Fruit fly (Drosophila melanogaster) whole organism, embryonic: ENCODE data around the gene kibra.

Experiments
- CG10209 ChIP-seq: fragments of 200-800 bp; sonication (Bioruptor generic); optimal IDR thresholded peaks from 3 replicates; lab custom pipeline; 2017; ENCODE audit warnings: missing biosample characterization, mild to moderate bottlenecking, missing genetic modification characterization, missing genetic modification reagents
- CG12391 ChIP-seq: fragments of 200-800 bp; sonication (Bioruptor generic); optimal IDR thresholded peaks from 3 replicates; lab custom pipeline; 2018; ENCODE audit warnings: missing biosample characterization, mild to moderate bottlenecking, missing genetic modification characterization, moderate library complexity
- CG12659 ChIP-seq: fragments of 200-800 bp; sonication (Bioruptor generic); optimal IDR thresholded peaks from 3 replicates; lab custom pipeline; 2017; ENCODE audit warnings: mild to moderate bottlenecking, missing biosample characterization, missing genetic modification reagents, missing genetic modification characterization
- CG13296 ChIP-seq: fragments of 200-800 bp; sonication (Bioruptor generic); optimal IDR thresholded peaks from 3 replicates; lab custom pipeline; 2018; ENCODE audit warnings: missing biosample characterization, mild to moderate bottlenecking, missing genetic modification characterization
- CG14667 ChIP-seq: fragments of 200-800 bp; sonication (Bioruptor generic); IDR thresholded peaks from 2 replicates; pipeline ENCODE4 v1.3.6; 2022; ENCODE audit warnings: missing biosample characterization, missing genetic modification characterization
- CG14860 ChIP-seq: fragments of 200-800 bp; sonication (Bioruptor generic); IDR thresholded peaks from 3 replicates; pipeline ENCODE4 v1.3.6; 2022; ENCODE audit warnings: missing biosample characterization, missing genetic modification characterization; ENCODE audit not compliant: partially characterized antibody
- CG15696 ChIP-seq: fragments of 200-800 bp; sonication (Bioruptor generic); optimal IDR thresholded peaks from 2 replicates; lab custom pipeline; 2019; ENCODE audit warnings: missing biosample characterization, mild to moderate bottlenecking, missing genetic modification characterization, moderate library complexity
- CG16813 ChIP-seq: fragments of 200-800 bp; sonication (Bioruptor generic); IDR thresholded peaks from 3 replicates; pipeline ENCODE4 v1.3.6; 2022; ENCODE audit warnings: missing biosample characterization, missing genetic modification characterization; ENCODE audit not compliant: partially characterized antibody
- CG17361 ChIP-seq: fragments of 200-800 bp; sonication (Bioruptor generic); IDR thresholded peaks from 3 replicates; pipeline ENCODE4 v1.3.6; 2022; ENCODE audit warnings: missing biosample characterization, missing genetic modification characterization
- CG1832 ChIP-seq: fragments of 200-800 bp; sonication (Bioruptor generic); optimal IDR thresholded peaks from 2 replicates; lab custom pipeline; 2017; ENCODE audit warnings: missing biosample characterization, mild to moderate bottlenecking, missing genetic modification characterization, inconsistent platforms
- CG31388 ChIP-seq: fragments of 200-800 bp; sonication (Bioruptor generic); optimal IDR thresholded peaks from 2 replicates; lab custom pipeline; 2016; ENCODE audit warnings: missing biosample characterization, missing genetic modification characterization
- CG31441 ChIP-seq: fragments of 200-800 bp; sonication (Bioruptor generic); IDR thresholded peaks from 2 replicates; pipeline ENCODE4 v1.3.6; 2022; ENCODE audit warnings: missing biosample characterization, missing genetic modification characterization
- CG34224 ChIP-seq: fragments of 200-800 bp; sonication (Bioruptor generic); IDR thresholded peaks from 3 replicates; pipeline ENCODE4 v1.3.6; 2022; ENCODE audit warnings: missing biosample characterization, missing genetic modification characterization; ENCODE audit not compliant: partially characterized antibody
- Chrac-16 ChIP-seq: fragments of 200-800 bp; sonication (Bioruptor generic); optimal IDR thresholded peaks from 3 replicates; lab custom pipeline; 2016; ENCODE audit warnings: missing biosample characterization, missing genetic modification characterization
- CrebB ChIP-seq: fragments of 200-800 bp; sonication (Bioruptor generic); optimal IDR thresholded peaks from 3 replicates; lab custom pipeline; 2018; ENCODE audit warnings: missing biosample characterization, mild to moderate bottlenecking, missing genetic modification characterization
- D19A ChIP-seq: fragments of 200-800 bp; optimal IDR thresholded peaks from 3 replicates; lab custom pipeline; 2019; ENCODE audit warnings: missing biosample characterization, mild to moderate bottlenecking, missing genetic modification characterization, moderate library complexity
- HLH4C ChIP-seq: fragments of 200-800 bp; sonication (Bioruptor generic); IDR thresholded peaks from 3 replicates; pipeline ENCODE4 v1.3.6; 2022; ENCODE audit warnings: missing biosample characterization, missing genetic modification characterization; ENCODE audit not compliant: partially characterized antibody
- Hr51 ChIP-seq, 2 experiments: fragments of 200-800 bp; sonication (Bioruptor generic); optimal IDR thresholded peaks; 2 replicates in 1 of 2; 3 replicates in 1 of 2; lab custom pipeline; 2016 to 2018; ENCODE audit warnings: missing biosample characterization in 2 of 2, missing genetic modification characterization in 2 of 2, mild to moderate bottlenecking in 1 of 2, moderate library complexity in 1 of 2
- MTF-1 ChIP-seq: fragments of 200-800 bp; sonication (Bioruptor generic); optimal IDR thresholded peaks from 2 replicates; lab custom pipeline; 2018; ENCODE audit warnings: missing biosample characterization, mild to moderate bottlenecking, missing genetic modification characterization, borderline replicate concordance
- Oli ChIP-seq: fragments of 200-800 bp; sonication (Bioruptor generic); optimal IDR thresholded peaks from 2 replicates; lab custom pipeline; 2018; ENCODE audit warnings: missing biosample characterization, mild to moderate bottlenecking, missing genetic modification characterization, moderate library complexity
- Optix ChIP-seq: fragments of 200-800 bp; sonication (Bioruptor generic); IDR thresholded peaks from 3 replicates; pipeline ENCODE4 v1.3.6; 2022; ENCODE audit warnings: missing biosample characterization, missing genetic modification characterization
- PHDP ChIP-seq: fragments of 200-800 bp; sonication (Bioruptor generic); optimal IDR thresholded peaks from 3 replicates; lab custom pipeline; 2018; ENCODE audit warnings: missing biosample characterization, mild to moderate bottlenecking, missing genetic modification characterization, moderate library complexity
- Rfx ChIP-seq: fragments of 200-800 bp; sonication (Bioruptor generic); IDR thresholded peaks from 2 replicates; pipeline ENCODE4 v1.3.6; 2022; ENCODE audit warnings: missing biosample characterization, missing genetic modification characterization
- Spps ChIP-seq: fragments of 200-800 bp; sonication (Bioruptor generic); optimal IDR thresholded peaks from 2 replicates; lab custom pipeline; 2018; ENCODE audit warnings: missing biosample characterization, mild to moderate bottlenecking, missing genetic modification characterization
- Sry-β ChIP-seq: fragments of 200-800 bp; sonication (Bioruptor generic); optimal IDR thresholded peaks from 2 replicates; lab custom pipeline; 2018; ENCODE audit warnings: missing biosample characterization, mild to moderate bottlenecking, missing genetic modification characterization, moderate library complexity
- Ssrp ChIP-seq: fragments of 200-800 bp; sonication (Bioruptor generic); optimal IDR thresholded peaks from 2 replicates; lab custom pipeline; 2018; ENCODE audit warnings: missing biosample characterization, mild to moderate bottlenecking, missing genetic modification characterization, moderate library complexity
- da ChIP-seq: fragments of 200-800 bp; sonication (Bioruptor generic); optimal IDR thresholded peaks from 2 replicates; lab custom pipeline; 2016; ENCODE audit warnings: missing biosample characterization, missing genetic modification characterization
- dmrt99B ChIP-seq: fragments of 200-800 bp; sonication (Bioruptor generic); optimal IDR thresholded peaks from 2 replicates; lab custom pipeline; 2018; ENCODE audit warnings: missing biosample characterization, mild to moderate bottlenecking, missing genetic modification characterization, moderate library complexity
- en ChIP-seq: fragments of 200-800 bp; sonication (Bioruptor generic); optimal IDR thresholded peaks from 2 replicates; lab custom pipeline; 2016; ENCODE audit warnings: missing biosample characterization, missing genetic modification characterization
- ewg ChIP-seq: fragments of 200-800 bp; sonication (Bioruptor generic); optimal IDR thresholded peaks from 3 replicates; lab custom pipeline; 2017; ENCODE audit warnings: mild to moderate bottlenecking, missing biosample characterization, missing genetic modification reagents, missing genetic modification characterization
- eyg ChIP-seq: fragments of 200-800 bp; sonication (Bioruptor generic); optimal IDR thresholded peaks from 3 replicates; lab custom pipeline; 2016; ENCODE audit warnings: missing biosample characterization, missing genetic modification characterization
- fru ChIP-seq: fragments of >200 bp; optimal IDR thresholded peaks from 2 replicates; lab custom pipeline; 2017
- gce ChIP-seq: fragments of 200-800 bp; sonication (Bioruptor generic); IDR thresholded peaks from 3 replicates; pipeline ENCODE4 v1.3.6; 2022; ENCODE audit warnings: missing biosample characterization, missing genetic modification characterization
- gfzf ChIP-seq: fragments of 200-800 bp; sonication (Bioruptor generic); optimal IDR thresholded peaks from 2 replicates; lab custom pipeline; 2016; ENCODE audit warnings: missing biosample characterization, mild to moderate bottlenecking, missing genetic modification characterization, moderate library complexity
- h ChIP-seq: fragments of >200 bp; optimal IDR thresholded peaks from 2 replicates; lab custom pipeline; 2017
- her ChIP-seq: fragments of 200-800 bp; sonication (Bioruptor generic); optimal IDR thresholded peaks from 2 replicates; lab custom pipeline; 2016; ENCODE audit warnings: missing biosample characterization, missing genetic modification characterization
- mam ChIP-seq: fragments of 200-800 bp; sonication (Bioruptor generic); optimal IDR thresholded peaks from 3 replicates; lab custom pipeline; 2016; ENCODE audit warnings: missing biosample characterization, missing genetic modification characterization
- mirr ChIP-seq: fragments of 200-800 bp; sonication (Bioruptor generic); optimal IDR thresholded peaks from 3 replicates; lab custom pipeline; 2018; ENCODE audit warnings: missing biosample characterization, mild to moderate bottlenecking, missing genetic modification characterization
- nmo ChIP-seq: fragments of 200-800 bp; sonication (Bioruptor generic); optimal IDR thresholded peaks from 2 replicates; lab custom pipeline; 2018; ENCODE audit warnings: missing biosample characterization, mild to moderate bottlenecking, missing genetic modification characterization, moderate library complexity
- p53 ChIP-seq: fragments of 200-800 bp; sonication (Bioruptor generic); optimal IDR thresholded peaks from 2 replicates; lab custom pipeline; 2016; ENCODE audit warnings: missing biosample characterization, missing genetic modification characterization
- pros ChIP-seq: fragments of 200-800 bp; sonication (Bioruptor generic); optimal IDR thresholded peaks from 3 replicates; lab custom pipeline; 2019; ENCODE audit warnings: missing biosample characterization, mild to moderate bottlenecking, missing genetic modification characterization, moderate library complexity
- row ChIP-seq: fragments of 200-800 bp; sonication (Bioruptor generic); IDR thresholded peaks from 3 replicates; pipeline ENCODE4 v1.3.6; 2022; ENCODE audit warnings: missing biosample characterization, missing genetic modification characterization
- sd ChIP-seq: fragments of 200-800 bp; sonication (Bioruptor generic); optimal IDR thresholded peaks from 3 replicates; lab custom pipeline; 2018; ENCODE audit warnings: missing biosample characterization, mild to moderate bottlenecking, missing genetic modification characterization, moderate library complexity
- so ChIP-seq: fragments of 200-800 bp; sonication (Bioruptor generic); IDR thresholded peaks from 3 replicates; pipeline ENCODE4 v1.3.6; 2022; ENCODE audit warnings: missing biosample characterization, missing genetic modification characterization
- tgo ChIP-seq: fragments of 200-800 bp; sonication (Bioruptor generic); IDR thresholded peaks from 3 replicates; pipeline ENCODE4 v1.3.6; 2022; ENCODE audit warnings: missing biosample characterization, missing genetic modification characterization
- ttk ChIP-seq: fragments of 200-800 bp; sonication (Bioruptor generic); IDR thresholded peaks from 2 replicates; pipeline ENCODE4 v2.1.2; 2022; ENCODE audit warnings: missing biosample characterization, missing genetic modification characterization
- twi ChIP-seq: fragments of 200-800 bp; optimal IDR thresholded peaks from 2 replicates; lab custom pipeline; 2019; ENCODE audit warnings: missing biosample characterization, mild to moderate bottlenecking, missing genetic modification characterization, moderate library complexity
- zfh1 ChIP-seq: fragments of 200-800 bp; sonication (Bioruptor generic); IDR thresholded peaks from 3 replicates; pipeline ENCODE4 v1.3.6; 2022; ENCODE audit warnings: missing biosample characterization, missing genetic modification characterization
- zfh2 ChIP-seq: fragments of 200-800 bp; sonication (Bioruptor generic); optimal IDR thresholded peaks from 2 replicates; lab custom pipeline; 2016; ENCODE audit warnings: missing biosample characterization, missing genetic modification characterization

The kibra gene

dm6 chr3R:14723671-14724500 is at the start of gene kibra (continued):
- TF ChIP-seq nmo (GFP tag; lab: Kevin White, UChicago) (peak; percentile 84), CG14667 (GFP tag; lab: Robert Waterston, UW) (no peak), row (GFP tag; lab: Robert Waterston, UW) (no peak), sd (peak; percentile 100), CG17361 (GFP tag; lab: Robert Waterston, UW) (no peak), en (GFP tag; lab: Kevin White, UChicago) (no peak), p53 (peak; percentile 12), CG14860 (GFP tag; lab: Robert Waterston, UW) (no peak), twi (tag; lab: Kevin White, UChicago) (peak; percentile 42), D19A (tag; lab: Kevin White, UChicago) (peak; percentile 44), CG31388 (GFP tag; lab: Kevin White, UChicago) (peak; percentile 64), ewg (GFP tag; lab: Kevin White, UChicago) (peak; percentile 41), zfh2 (GFP tag; lab: Kevin White, UChicago) (peak; percentile 84), Rfx (GFP tag; lab: Robert Waterston, UW) (no peak), ttk (no peak), eyg (GFP tag; lab: Kevin White, UChicago) (peak; percentile 69), CG12659 (GFP tag; lab: Kevin White, UChicago) (peak; percentile 79), Chrac-16 (GFP tag; lab: Kevin White, UChicago) (peak; percentile 44), CG12391 (tag; lab: Kevin White, UChicago) (peak; percentile 82), PHDP (tag; lab: Kevin White, UChicago) (peak; percentile 33), HLH4C (GFP tag; lab: Robert Waterston, UW) (no peak), CG34224 (GFP tag; lab: Robert Waterston, UW) (no peak), Ssrp (tag; lab: Kevin White, UChicago) (peak; percentile 43), mam (GFP tag; lab: Kevin White, UChicago) (peak; percentile 83), tgo (GFP tag; lab: Robert Waterston, UW) (no peak), Optix (GFP tag; lab: Robert Waterston, UW) (no peak), CG1832 (GFP tag; lab: Kevin White, UChicago) (no peak), h (lab: Kevin White, UChicago) (no peak), MTF-1 (peak; percentile 28), Sry-β (GFP tag; lab: Kevin White, UChicago) (peak; percentile 38), so (GFP tag; lab: Robert Waterston, UW) (no peak), CG13296 (peak; percentile 42), gfzf (GFP tag; lab: Kevin White, UChicago) (peak; percentile 45), CG10209 (GFP tag; lab: Kevin White, UChicago) (peak; percentile 50), dmrt99B (peak; percentile 51), CG15696 (tag; lab: Kevin White, UChicago) (peak; percentile 76), fru (no peak), gce (no peak), Spps (tag; lab: Kevin White, UChicago) (peak; percentile 58), Hr51 (GFP tag; optimal IDR thresholded peaks at IDR 0.05; lab: Kevin White, UChicago) (peak; percentile 33 to 59), Oli (no peak), her (GFP tag; lab: Kevin White, UChicago) (peak; percentile 80), zfh1 (GFP tag; lab: Robert Waterston, UW) (no peak), CrebB (peak; percentile 54), pros (GFP tag; lab: Kevin White, UChicago) (peak; percentile 84), CG16813 (GFP tag; lab: Robert Waterston, UW) (no peak), CG31441 (GFP tag; lab: Robert Waterston, UW) (no peak), da (GFP tag; lab: Kevin White, UChicago) (peak; percentile 17), mirr (GFP tag; lab: Kevin White, UChicago) (peak; percentile 69)
